Worm (Caenorhabditis elegans) whole organism, mixed stage, embryonic: ENCODE results near the gene C34B4.5.

Experiments used
- ceh-83 ChIP-seq: fragments of 200-800 bp; sonication (Bioruptor generic); optimal IDR thresholded peaks from 2 replicates; lab custom pipeline; 2018; ENCODE audit warnings: mild to moderate bottlenecking, missing genetic modification characterization, missing compliant biosample characterization
- cnd-1 ChIP-seq: fragments of 200-800 bp; sonication (Bioruptor generic); optimal IDR thresholded peaks from 2 replicates; lab custom pipeline; 2018; ENCODE audit warnings: mild to moderate bottlenecking, missing genetic modification characterization, missing compliant biosample characterization
- elt-1 ChIP-seq: sonication (generic microtip); optimal IDR thresholded peaks from 2 replicates; lab custom pipeline; 2017; ENCODE audit warnings: missing genetic modification characterization, mild to moderate bottlenecking, missing compliant biosample characterization, antibody characterized with exemption, moderate library complexity, borderline replicate concordance; ENCODE audit not compliant: insufficient read depth
- flh-1 ChIP-seq: fragments of 200-800 bp; sonication (Bioruptor generic); optimal IDR thresholded peaks from 2 replicates; lab custom pipeline; 2018; ENCODE audit warnings: mild to moderate bottlenecking, missing genetic modification characterization, moderate library complexity, missing compliant biosample characterization
- ham-2 ChIP-seq: fragments of 200-800 bp; sonication (Bioruptor generic); optimal IDR thresholded peaks from 2 replicates; lab custom pipeline; 2018; ENCODE audit warnings: mild to moderate bottlenecking, missing genetic modification characterization, missing compliant biosample characterization
- lin-13 ChIP-seq: fragments of 150-350 bp; optimal IDR thresholded peaks from 2 replicates; lab custom pipeline; 2014; ENCODE audit warnings: missing biosample characterization, missing genetic modification characterization
- lsy-2 ChIP-seq: fragments of 150-350 bp; optimal IDR thresholded peaks from 2 replicates; lab custom pipeline; 2014; ENCODE audit warnings: missing biosample characterization, missing genetic modification characterization
- mab-5 ChIP-seq: fragments of 150-350 bp; optimal IDR thresholded peaks from 2 replicates; lab custom pipeline; 2014; ENCODE audit warnings: missing biosample characterization, missing genetic modification characterization
- nhr-237 ChIP-seq: fragments of 150-350 bp; optimal IDR thresholded peaks from 2 replicates; lab custom pipeline; 2014; ENCODE audit warnings: missing biosample characterization, missing genetic modification characterization
- nhr-76 ChIP-seq: sonication (generic microtip); optimal IDR thresholded peaks from 2 replicates; lab custom pipeline; 2017; ENCODE audit warnings: missing biosample characterization, missing genetic modification characterization
- pha-4 ChIP-seq: fragments of 150-350 bp; optimal IDR thresholded peaks from 2 replicates; lab custom pipeline; 2018; ENCODE audit warnings: missing biosample characterization, missing genetic modification reagents, missing genetic modification characterization
- snpc-4 ChIP-seq: fragments of 150-350 bp; optimal IDR thresholded peaks from 2 replicates; lab custom pipeline; 2014; ENCODE audit warnings: missing biosample characterization, missing genetic modification characterization
- sptf-1 ChIP-seq: sonication (generic microtip); optimal IDR thresholded peaks from 2 replicates; lab custom pipeline; 2017; ENCODE audit warnings: mild to moderate bottlenecking, missing genetic modification characterization, moderate library complexity, missing compliant biosample characterization
- ztf-11 ChIP-seq: fragments of 150-350 bp; optimal IDR thresholded peaks from 2 replicates; lab custom pipeline; 2014; ENCODE audit warnings: missing biosample characterization, missing genetic modification characterization

DNA sequence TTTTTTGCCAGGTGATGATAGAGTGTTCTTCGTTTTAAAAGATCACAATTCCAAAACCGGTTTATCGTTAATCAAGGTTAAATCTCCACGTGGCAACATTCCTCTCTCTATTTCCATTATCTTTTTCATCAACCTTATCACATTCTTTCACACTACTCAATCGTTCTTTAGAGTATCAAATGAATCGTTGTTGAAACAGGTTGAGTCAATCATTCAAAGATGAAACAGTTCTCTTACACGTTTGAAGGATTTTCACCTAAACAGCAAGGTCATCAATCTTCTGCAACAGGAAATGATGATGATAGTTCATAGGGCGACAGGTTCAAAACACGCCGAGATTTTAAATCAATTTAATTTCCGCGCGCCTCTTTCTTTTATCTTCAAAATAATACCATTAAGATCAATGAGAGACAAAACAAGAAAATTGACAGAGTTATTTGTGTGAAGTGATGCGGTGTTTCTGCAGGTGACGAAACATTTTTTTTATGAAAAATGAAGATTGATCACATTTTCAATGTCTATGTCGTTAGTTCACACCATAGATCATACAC, 14.5 kb upstream of the C34B4.5 start:
- TF ChIP-seq nhr-76 (tag; lab: Kevin White, UChicago) (no peak), nhr-237 (tag; lab: Kevin White, UChicago) (no peak), lin-13 (tag; lab: Kevin White, UChicago) (no peak), flh-1 (GFP tag; lab: Kevin White, UChicago) (no peak), pha-4 (no peak), cnd-1 (tag; lab: Kevin White, UChicago) (no peak), lsy-2 (tag; lab: Kevin White, UChicago) (no peak), ham-2 (GFP tag; lab: Kevin White, UChicago) (no peak), ztf-11 (tag; lab: Kevin White, UChicago) (no peak), ceh-83 (no peak), snpc-4 (no peak), sptf-1 (tag; lab: Kevin White, UChicago) (no peak), mab-5 (no peak), elt-1 (no peak)
